Worm (Caenorhabditis elegans): Measurements from ENCODE around the gene fbxb-106.

The fbxb-106 gene

DNA sequence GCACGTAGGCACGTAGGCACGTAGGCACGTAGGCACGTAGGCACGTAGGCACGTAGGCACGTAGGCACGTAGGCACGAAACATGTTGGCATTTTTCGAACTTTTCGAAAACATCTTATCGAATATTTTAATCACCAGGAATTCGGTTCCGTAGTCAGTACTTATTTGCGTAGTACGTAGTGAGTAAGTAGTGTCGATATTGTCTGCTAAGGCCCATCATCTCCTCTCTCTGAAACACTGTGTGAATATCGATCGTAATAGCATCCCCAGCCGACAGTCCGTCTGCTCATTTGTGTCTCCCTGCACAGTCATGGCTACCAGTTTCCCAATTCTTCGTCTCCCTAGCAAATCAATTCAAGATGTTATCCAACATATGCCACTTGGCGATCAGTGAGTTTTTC lies at the start of gene fbxb-106:
Gene fbxb-106, plus strand, starts transcription at position 301 of the 400 bp plus-strand sequence.
- no peak for TF ChIP-seq hnd-1 (tag; optimal IDR thresholded peaks at IDR 0.05)
- no peak for TF ChIP-seq scrt-1 (GFP tag; IDR thresholded peaks at IDR 0.05)
- TF ChIP-seq tra-4 (tag; optimal IDR thresholded peaks at IDR 0.05), result no peak
- no peak for TF ChIP-seq ets-7 (tag; optimal IDR thresholded peaks at IDR 0.05)

ce11 chrII:2717335-2717734 lies 44.9 kb upstream of the fbxb-106 start, which contains the start of gene T05A8.3:
TSS of gene T05A8.3 (minus strand) at chrII:2717435.
- no peak for TF ChIP-seq ama-1 (optimal IDR thresholded peaks at IDR 0.05)
- TF ChIP-seq F13C5.2 (tag; optimal IDR thresholded peaks at IDR 0.05), result no peak
- no peak for TF ChIP-seq pes-1 (GFP tag; IDR thresholded peaks at IDR 0.05)
- TF ChIP-seq scrt-1 (GFP tag; IDR thresholded peaks at IDR 0.05), result no peak
- TF ChIP-seq ets-7 (tag; optimal IDR thresholded peaks at IDR 0.05), result no peak
- no peak for TF ChIP-seq hmg-4 (GFP tag; optimal IDR thresholded peaks at IDR 0.05)
- no peak for TF ChIP-seq B0310.2 (tag; optimal IDR thresholded peaks at IDR 0.05)
- no peak for TF ChIP-seq ceh-13 (GFP tag; optimal IDR thresholded peaks at IDR 0.05)
- TF ChIP-seq tbx-37 (GFP tag; conservative IDR thresholded peaks at IDR 0.05), result no peak
- TF ChIP-seq hnd-1 (tag; optimal IDR thresholded peaks at IDR 0.05), result no peak
- TF ChIP-seq sea-1 (GFP tag; conservative IDR thresholded peaks at IDR 0.05), result no peak
- TF ChIP-seq flt-1 (GFP tag; IDR thresholded peaks at IDR 0.05), result no peak
- no peak for TF ChIP-seq ceh-36 (tag; optimal IDR thresholded peaks at IDR 0.05)
- no peak for TF ChIP-seq aly-1 (tag; optimal IDR thresholded peaks at IDR 0.05)

DNA sequence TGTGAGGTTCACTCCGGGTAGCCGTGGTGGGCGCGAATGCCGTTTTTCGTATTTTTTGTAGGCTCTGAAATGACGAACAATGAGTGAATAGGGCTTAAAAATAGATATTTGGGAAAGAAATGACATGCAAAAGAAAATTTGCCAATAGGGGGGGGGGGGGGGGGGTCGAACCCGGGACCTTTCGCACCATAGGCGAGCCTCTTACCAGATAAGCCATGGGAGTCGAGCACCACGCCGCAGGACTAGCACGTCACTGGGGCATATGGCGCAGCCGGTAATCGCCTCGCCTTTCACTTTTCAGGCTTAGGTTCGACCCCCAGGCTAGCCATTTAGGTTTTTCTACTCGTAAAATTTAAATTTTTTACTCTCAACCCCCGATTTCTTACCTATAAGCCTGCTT lies 43.0 kb upstream of the fbxb-106 start:
- TF ChIP-seq tra-4 (tag; optimal IDR thresholded peaks at IDR 0.05) (no peak), tbx-11 (GFP tag; IDR thresholded peaks at IDR 0.05) (no peak), ceh-36 (tag; optimal IDR thresholded peaks at IDR 0.05) (no peak), hmbx-1 (tag; optimal IDR thresholded peaks at IDR 0.05) (no peak), ama-1 (optimal IDR thresholded peaks at IDR 0.05) (no peak), hnd-1 (tag; optimal IDR thresholded peaks at IDR 0.05) (no peak), flt-1 (GFP tag; IDR thresholded peaks at IDR 0.05) (no peak), aly-1 (tag; optimal IDR thresholded peaks at IDR 0.05) (no peak), F13C5.2 (tag; optimal IDR thresholded peaks at IDR 0.05) (no peak), sea-1 (GFP tag; conservative IDR thresholded peaks at IDR 0.05) (no peak), hmg-4 (GFP tag; optimal IDR thresholded peaks at IDR 0.05) (no peak), ets-7 (tag; optimal IDR thresholded peaks at IDR 0.05) (no peak), pes-1 (GFP tag; IDR thresholded peaks at IDR 0.05) (no peak), scrt-1 (GFP tag; IDR thresholded peaks at IDR 0.05) (no peak)

DNA sequence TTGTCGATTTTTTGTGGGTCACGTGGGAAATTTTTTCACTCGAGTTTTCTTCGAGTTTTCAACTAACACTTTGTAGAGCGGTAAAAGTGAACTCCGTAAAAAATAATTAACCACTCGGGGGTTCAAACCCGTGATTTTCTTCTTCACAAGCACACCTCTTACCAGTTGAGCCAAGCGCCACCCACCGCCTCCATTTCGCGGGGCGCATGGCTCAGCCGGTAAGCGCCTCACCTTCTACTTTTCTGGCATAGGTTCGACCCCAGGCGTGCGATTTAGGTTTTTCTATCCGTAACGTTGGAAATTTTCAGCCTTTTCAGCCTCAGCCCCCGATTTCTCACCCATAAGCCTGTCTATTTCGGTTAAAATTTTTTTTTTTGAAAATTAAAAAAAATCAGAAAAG lies 40.2 kb upstream of the fbxb-106 start:
- TF ChIP-seq hnd-1 (tag; optimal IDR thresholded peaks at IDR 0.05), result no peak
- no peak for TF ChIP-seq flt-1 (GFP tag; IDR thresholded peaks at IDR 0.05)
- TF ChIP-seq ets-7 (tag; optimal IDR thresholded peaks at IDR 0.05), result no peak
- TF ChIP-seq hmg-4 (GFP tag; optimal IDR thresholded peaks at IDR 0.05), result no peak
- no peak for TF ChIP-seq tbx-11 (GFP tag; IDR thresholded peaks at IDR 0.05)
- TF ChIP-seq scrt-1 (GFP tag; IDR thresholded peaks at IDR 0.05), result no peak
- TF ChIP-seq ceh-36 (tag; optimal IDR thresholded peaks at IDR 0.05), result no peak
- TF ChIP-seq aly-1 (tag; optimal IDR thresholded peaks at IDR 0.05), result no peak
- TF ChIP-seq pes-1 (GFP tag; IDR thresholded peaks at IDR 0.05), result no peak
- no peak for TF ChIP-seq hmbx-1 (tag; optimal IDR thresholded peaks at IDR 0.05)
- TF ChIP-seq sea-1 (GFP tag; conservative IDR thresholded peaks at IDR 0.05), result no peak
- no peak for TF ChIP-seq ama-1 (optimal IDR thresholded peaks at IDR 0.05)
- TF ChIP-seq B0310.2 (tag; optimal IDR thresholded peaks at IDR 0.05), result no peak
- no peak for TF ChIP-seq F13C5.2 (tag; optimal IDR thresholded peaks at IDR 0.05)
- no peak for TF ChIP-seq tra-4 (tag; optimal IDR thresholded peaks at IDR 0.05)
- no peak for TF ChIP-seq ceh-13 (GFP tag; optimal IDR thresholded peaks at IDR 0.05)
- no peak for TF ChIP-seq tbx-37 (GFP tag; conservative IDR thresholded peaks at IDR 0.05)

DNA sequence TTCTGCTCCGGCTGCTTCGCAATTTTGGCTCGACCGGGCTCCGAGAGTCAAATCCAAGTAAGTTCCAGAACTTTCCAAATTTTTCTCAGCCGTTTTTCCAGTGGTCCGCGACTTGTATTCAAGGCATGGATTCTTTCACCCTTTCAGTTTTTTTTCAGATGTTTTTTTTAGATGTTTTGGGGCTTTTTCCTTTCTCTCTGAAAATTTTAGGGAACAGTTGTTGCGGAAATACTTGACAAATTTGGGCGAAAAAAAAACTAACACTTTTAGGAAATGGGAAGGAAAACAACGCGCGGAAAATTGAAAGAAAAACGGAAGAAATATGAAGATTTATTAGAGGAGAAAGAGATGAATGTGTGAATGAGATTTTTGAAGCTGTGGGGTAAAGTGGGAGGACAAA lies 36.6 kb upstream of the fbxb-106 start, which contains the start of the genes T05A8.11 and nep-2:
Gene T05A8.11, minus strand, starts transcription at position 101 of the 400 bp plus-strand sequence.
Gene nep-2, minus strand, starts transcription at position 192 of the 400 bp plus-strand sequence.
- TF ChIP-seq ceh-36 (tag; optimal IDR thresholded peaks at IDR 0.05) (no peak), ceh-13 (GFP tag; optimal IDR thresholded peaks at IDR 0.05) (no peak), ets-7 (tag; optimal IDR thresholded peaks at IDR 0.05) (no peak), hnd-1 (tag; optimal IDR thresholded peaks at IDR 0.05) (no peak), pes-1 (GFP tag; IDR thresholded peaks at IDR 0.05) (no peak), tra-4 (tag; optimal IDR thresholded peaks at IDR 0.05) (no peak), aly-1 (tag; optimal IDR thresholded peaks at IDR 0.05) (no peak), hmbx-1 (tag; optimal IDR thresholded peaks at IDR 0.05) (no peak), hmg-4 (GFP tag; optimal IDR thresholded peaks at IDR 0.05) (no peak), flt-1 (GFP tag; IDR thresholded peaks at IDR 0.05) (no peak), ama-1 (optimal IDR thresholded peaks at IDR 0.05) (no peak), tbx-37 (GFP tag; conservative IDR thresholded peaks at IDR 0.05) (no peak), sea-1 (GFP tag; conservative IDR thresholded peaks at IDR 0.05) (no peak), F13C5.2 (tag; optimal IDR thresholded peaks at IDR 0.05) (no peak), tbx-11 (GFP tag; IDR thresholded peaks at IDR 0.05) (no peak), B0310.2 (tag; optimal IDR thresholded peaks at IDR 0.05) (no peak), scrt-1 (GFP tag; IDR thresholded peaks at IDR 0.05) (no peak)

ce11 chrII:2726774-2727173 lies 35.4 kb upstream of the fbxb-106 start:
- no peak for TF ChIP-seq sea-1 (GFP tag; conservative IDR thresholded peaks at IDR 0.05)
- no peak for TF ChIP-seq ceh-36 (tag; optimal IDR thresholded peaks at IDR 0.05)

DNA sequence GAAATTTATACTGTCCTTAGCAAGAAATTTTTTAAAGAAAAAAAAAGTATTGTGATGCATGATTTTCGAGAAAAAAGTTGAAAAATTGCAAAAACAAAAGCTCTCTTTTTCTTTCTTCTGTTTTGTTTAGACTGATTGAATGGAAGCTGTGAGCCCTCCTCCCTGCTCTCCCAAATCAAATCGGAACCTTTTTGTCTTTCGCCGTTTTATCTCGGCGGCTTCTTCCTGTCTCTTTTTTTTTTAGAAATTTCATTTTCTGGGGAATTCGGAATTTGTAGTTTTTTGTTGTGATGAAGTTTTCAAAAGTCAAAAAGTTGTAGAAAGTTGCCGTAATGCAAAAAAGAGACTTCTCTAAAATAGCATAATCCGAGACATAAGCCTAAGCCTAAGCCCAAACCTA lies 31.6 kb upstream of the fbxb-106 start:
- TF ChIP-seq B0310.2 (tag; optimal IDR thresholded peaks at IDR 0.05) (no peak), tbx-11 (GFP tag; IDR thresholded peaks at IDR 0.05) (no peak), flt-1 (GFP tag; IDR thresholded peaks at IDR 0.05) (no peak), ets-7 (tag; optimal IDR thresholded peaks at IDR 0.05) (no peak), ceh-13 (GFP tag; optimal IDR thresholded peaks at IDR 0.05) (no peak), sea-1 (GFP tag; conservative IDR thresholded peaks at IDR 0.05) (no peak), pes-1 (GFP tag; IDR thresholded peaks at IDR 0.05) (no peak), tbx-37 (GFP tag; conservative IDR thresholded peaks at IDR 0.05) (no peak), aly-1 (tag; optimal IDR thresholded peaks at IDR 0.05) (no peak), ama-1 (optimal IDR thresholded peaks at IDR 0.05) (no peak), hnd-1 (tag; optimal IDR thresholded peaks at IDR 0.05) (no peak), ceh-36 (tag; optimal IDR thresholded peaks at IDR 0.05) (no peak), tra-4 (tag; optimal IDR thresholded peaks at IDR 0.05) (no peak), hmg-4 (GFP tag; optimal IDR thresholded peaks at IDR 0.05) (no peak), scrt-1 (GFP tag; IDR thresholded peaks at IDR 0.05) (no peak)

All from whole organism, early embryonic.